Worm (Caenorhabditis elegans): Measurements from ENCODE around the gene K06B4.4.

- TF ChIP-seq pha-4 (GFP tag; IDR thresholded peaks at IDR 0.05) (no peak), pha-4 (tag; optimal IDR thresholded peaks at IDR 0.05) (no peak), fos-1 (tag; optimal IDR thresholded peaks at IDR 0.05) (no peak), hmg-1.1 (GFP tag; IDR thresholded peaks at IDR 0.05) (no peak), skn-1 (tag; optimal IDR thresholded peaks at IDR 0.05) (no peak), F10B5.3 (tag; optimal IDR thresholded peaks at IDR 0.05) (no peak), lsy-2 (tag; optimal IDR thresholded peaks at IDR 0.05) (no peak), unc-62 (GFP tag; optimal IDR thresholded peaks at IDR 0.05 in 1 of 2) (no peak), unc-62 (tag; optimal IDR thresholded peaks at IDR 0.05) (no peak), duxl-1 (tag; optimal IDR thresholded peaks at IDR 0.05; ENCODE audit: poor library complexity) (no peak), ZK546.5 (tag; optimal IDR thresholded peaks at IDR 0.05) (no peak), nhr-11 (tag; optimal IDR thresholded peaks at IDR 0.05) (no peak), aly-2 (tag; optimal IDR thresholded peaks at IDR 0.05) (no peak)
These were observed 14.8 kb upstream of the K06B4.4 start, which contains the start of gene F53E4.2 for ce11 chrV:15654124-15654523.
